Worm (Caenorhabditis elegans): Measurements from ENCODE around the gene C18G1.6.

C18G1.6 gene

ce11 chrV:4722314-4722713 is 28.1 kb upstream of the C18G1.6 start, which contains the start of gene F39G3.5:
TSS of gene F39G3.5 (plus strand) at chrV:4722614.
- no peak for TF ChIP-seq mab-5 (tag; optimal IDR thresholded peaks at IDR 0.05)
- TF ChIP-seq cnd-1 (tag; optimal IDR thresholded peaks at IDR 0.05), result no peak
- no peak for TF ChIP-seq nhr-28 (tag; optimal IDR thresholded peaks at IDR 0.05)
- TF ChIP-seq pha-4 (tag; optimal IDR thresholded peaks at IDR 0.05), result no peak

- TF ChIP-seq pha-4 (tag; optimal IDR thresholded peaks at IDR 0.05) (no peak), lin-13 (tag; optimal IDR thresholded peaks at IDR 0.05) (no peak), unc-62 (GFP tag; optimal IDR thresholded peaks at IDR 0.05) (no peak)
Observed at ce11 chrV:4724453-4724852, 25.9 kb upstream of the C18G1.6 start, which contains the start of gene F39G3.4. TSS of gene F39G3.4 (plus strand) at chrV:4724753.

- peak; percentile 40 for TF ChIP-seq M03D4.4 (tag; optimal IDR thresholded peaks at IDR 0.05)
- no peak for TF ChIP-seq nhr-2 (tag; optimal IDR thresholded peaks at IDR 0.05)
- peak; percentile 18 for TF ChIP-seq unc-120 (tag; optimal IDR thresholded peaks at IDR 0.05; ENCODE audit: poor library complexity, severe bottlenecking)
Observed at ce11 chrV:4730075-4730474, 20.3 kb upstream of the C18G1.6 start, which contains the start of gene tig-2. TSS of gene tig-2 (minus strand) at chrV:4730161.

- peak; percentile 79 for TF ChIP-seq unc-120 (tag; optimal IDR thresholded peaks at IDR 0.05; ENCODE audit: poor library complexity, severe bottlenecking)
- TF ChIP-seq hlh-1 (tag; optimal IDR thresholded peaks at IDR 0.05), result peak; percentile 87
- peak; percentile 39 for TF ChIP-seq elt-1 (tag; optimal IDR thresholded peaks at IDR 0.05; ENCODE audit: borderline replicate concordance, insufficient read depth)
- peak; percentile 11 for TF ChIP-seq ceh-39 (tag; optimal IDR thresholded peaks at IDR 0.05)
- no peak for TF ChIP-seq nhr-12 (tag; optimal IDR thresholded peaks at IDR 0.05)
- peak; percentile 47 for TF ChIP-seq flh-1 (GFP tag; optimal IDR thresholded peaks at IDR 0.05)
- TF ChIP-seq snpc-4 (tag; optimal IDR thresholded peaks at IDR 0.05), result no peak
- TF ChIP-seq nhr-2 (tag; optimal IDR thresholded peaks at IDR 0.05), result peak; percentile 65
- peak; percentile 85 for TF ChIP-seq mep-1 (tag; optimal IDR thresholded peaks at IDR 0.05)
- peak; percentile 82 for TF ChIP-seq mab-5 (tag; optimal IDR thresholded peaks at IDR 0.05)
- TF ChIP-seq nhr-237 (tag; optimal IDR thresholded peaks at IDR 0.05), result no peak
- peak; percentile 72 for TF ChIP-seq blmp-1 (tag; optimal IDR thresholded peaks at IDR 0.05)
- TF ChIP-seq drap-1 (GFP tag; optimal IDR thresholded peaks at IDR 0.05), result peak; percentile 81
- no peak for TF ChIP-seq zip-8 (tag; optimal IDR thresholded peaks at IDR 0.05)
- TF ChIP-seq unc-39 (tag; optimal IDR thresholded peaks at IDR 0.05), result peak; percentile 31
- peak; percentile 65 for TF ChIP-seq lsy-2 (tag; optimal IDR thresholded peaks at IDR 0.05)
- peak; percentile 64 for TF ChIP-seq ztf-11 (tag; optimal IDR thresholded peaks at IDR 0.05)
- TF ChIP-seq bed-3 (GFP tag; optimal IDR thresholded peaks at IDR 0.05), result peak; percentile 77
- peak; percentile 92 for TF ChIP-seq M03D4.4 (tag; optimal IDR thresholded peaks at IDR 0.05)
- peak; percentile 58 for TF ChIP-seq lin-32 (GFP tag; optimal IDR thresholded peaks at IDR 0.05)
- peak; percentile 93 for TF ChIP-seq mls-2 (tag; optimal IDR thresholded peaks at IDR 0.05)
- TF ChIP-seq tbx-8 (GFP tag; optimal IDR thresholded peaks at IDR 0.05), result peak; percentile 65
- TF ChIP-seq ceh-43 (GFP tag; optimal IDR thresholded peaks at IDR 0.05), result peak; percentile 95
- TF ChIP-seq sem-2 (GFP tag; optimal IDR thresholded peaks at IDR 0.05), result peak; percentile 67
- peak; percentile 68 for TF ChIP-seq lin-13 (tag; optimal IDR thresholded peaks at IDR 0.05)
- TF ChIP-seq elt-3 (tag; optimal IDR thresholded peaks at IDR 0.05), result no peak
- TF ChIP-seq ham-2 (GFP tag; optimal IDR thresholded peaks at IDR 0.05), result peak; percentile 81
- peak; percentile 2 for TF ChIP-seq pha-4 (tag; optimal IDR thresholded peaks at IDR 0.05)
- TF ChIP-seq unc-62 (GFP tag; optimal IDR thresholded peaks at IDR 0.05), result peak; percentile 5
- TF ChIP-seq sptf-1 (tag; optimal IDR thresholded peaks at IDR 0.05), result peak; percentile 95
- TF ChIP-seq ces-1 (GFP tag; optimal IDR thresholded peaks at IDR 0.05), result peak; percentile 89
- peak; percentile 35 for TF ChIP-seq nhr-76 (tag; optimal IDR thresholded peaks at IDR 0.05)
- peak; percentile 80 for TF ChIP-seq cnd-1 (tag; optimal IDR thresholded peaks at IDR 0.05)
- TF ChIP-seq ceh-83 (GFP tag; optimal IDR thresholded peaks at IDR 0.05), result peak; percentile 87
- TF ChIP-seq nhr-28 (tag; optimal IDR thresholded peaks at IDR 0.05), result no peak
Observed at ce11 chrV:4731154-4731961, 19.0 kb upstream of the C18G1.6 start, which contains the start of gene F39G3.3. TSS of gene F39G3.3 (plus strand) at chrV:4731911.

Measured in whole organism, mixed stage, embryonic.